Worm (Caenorhabditis elegans): Measurements from ENCODE around the gene K02E10.4.

K02E10.4 gene

DNA sequence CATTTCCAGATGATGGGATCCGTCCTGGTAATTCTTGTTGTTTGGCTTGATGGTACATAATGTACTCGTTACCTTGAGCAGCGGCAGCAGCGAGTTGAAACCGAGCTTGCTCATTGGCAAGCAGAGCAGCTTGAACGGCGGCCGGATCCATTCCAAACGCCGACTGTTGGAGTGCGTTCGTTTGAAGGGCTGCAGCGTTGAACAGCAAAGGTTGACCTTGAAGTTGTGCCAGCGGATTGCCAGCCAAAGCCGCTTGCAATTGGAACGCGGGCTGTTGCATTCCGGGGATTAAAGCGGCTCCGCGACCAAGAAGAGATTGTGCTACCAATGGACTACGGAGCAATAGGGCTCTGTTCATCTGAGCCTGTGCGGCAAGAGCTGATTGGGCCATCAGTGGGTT is 36.9 kb upstream of the K02E10.4 start:
- no peak for TF ChIP-seq repo-1 (tag; optimal IDR thresholded peaks at IDR 0.05)
- no peak for TF ChIP-seq T26A5.8 (tag; optimal IDR thresholded peaks at IDR 0.05)
- TF ChIP-seq attf-3 (GFP tag; conservative IDR thresholded peaks at IDR 0.05) = no peak
- no peak for TF ChIP-seq egl-44 (GFP tag; IDR thresholded peaks at IDR 0.05)
- no peak for TF ChIP-seq sea-2 (GFP tag; IDR thresholded peaks at IDR 0.05)
- TF ChIP-seq ekl-4 (GFP tag; IDR thresholded peaks at IDR 0.05) = no peak
- no peak for TF ChIP-seq rcor-1 (GFP tag; IDR thresholded peaks at IDR 0.05)
- TF ChIP-seq ceh-58 (GFP tag; IDR thresholded peaks at IDR 0.05) = no peak
- no peak for TF ChIP-seq madf-8 (GFP tag; conservative IDR thresholded peaks at IDR 0.05)
- TF ChIP-seq F33H1.4 (GFP tag; IDR thresholded peaks at IDR 0.05) = no peak
- no peak for TF ChIP-seq ztf-26 (tag; optimal IDR thresholded peaks at IDR 0.05)
- TF ChIP-seq dpff-1 (tag; optimal IDR thresholded peaks at IDR 0.05) = no peak
- TF ChIP-seq ztf-28 (GFP tag; IDR thresholded peaks at IDR 0.05) = no peak
- TF ChIP-seq ceh-40 (GFP tag; IDR thresholded peaks at IDR 0.05) = no peak
- TF ChIP-seq lsy-27 (tag; optimal IDR thresholded peaks at IDR 0.05; ENCODE audit: borderline replicate concordance, insufficient read depth) = no peak
- no peak for TF ChIP-seq lag-1 (GFP tag; IDR thresholded peaks at IDR 0.05)
- TF ChIP-seq C06A6.2 (GFP tag; conservative IDR thresholded peaks at IDR 0.05) = no peak
- no peak for TF ChIP-seq Y79H2A.3 (GFP tag; conservative IDR thresholded peaks at IDR 0.05)
- TF ChIP-seq rec-8 (tag; optimal IDR thresholded peaks at IDR 0.05) = no peak

DNA sequence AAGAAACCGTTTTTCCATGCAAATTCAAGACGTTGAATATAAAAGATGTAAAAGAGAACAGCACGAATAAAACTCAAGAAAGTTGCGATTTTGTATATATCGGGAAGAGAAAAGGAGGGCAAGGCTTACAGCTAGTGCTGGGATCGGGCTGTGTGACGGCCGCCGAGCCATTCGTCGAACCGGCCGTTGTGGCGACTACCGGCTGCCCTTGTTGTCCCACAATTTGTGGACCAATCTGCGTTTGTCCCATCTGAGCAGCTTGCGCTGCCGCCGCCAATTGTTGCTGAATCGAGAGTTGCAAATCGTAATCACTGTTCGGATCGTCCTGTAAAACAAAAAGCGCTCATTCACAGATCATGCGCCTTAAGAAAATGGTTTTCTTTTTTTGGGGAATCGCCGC is 35.8 kb upstream of the K02E10.4 start:
- TF ChIP-seq zfh-2 (GFP tag; conservative IDR thresholded peaks at IDR 0.05) = peak; percentile 71
- no peak for TF ChIP-seq hlh-12 (tag; optimal IDR thresholded peaks at IDR 0.05)
- no peak for TF ChIP-seq athp-1 (tag; optimal IDR thresholded peaks at IDR 0.05)

DNA sequence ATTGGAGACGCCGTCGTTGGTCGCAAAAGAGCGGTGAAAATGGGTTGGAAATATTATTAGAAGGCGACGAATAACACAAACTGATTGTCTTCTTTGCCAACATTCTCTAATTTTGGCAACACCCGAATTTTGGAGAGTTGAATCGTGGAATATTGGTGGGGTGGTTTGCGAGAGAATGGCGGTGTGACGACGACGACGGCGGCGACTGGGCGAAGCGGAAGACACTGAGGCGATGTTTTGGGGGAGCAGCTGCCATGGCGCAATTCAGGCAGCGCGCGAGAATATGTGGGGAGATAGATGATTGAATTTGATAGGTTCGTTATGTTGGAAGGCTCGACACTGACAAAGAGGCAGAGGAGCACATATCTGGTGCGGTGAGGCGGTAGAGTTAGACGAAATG is 32.1 kb upstream of the K02E10.4 start:
- no peak for TF ChIP-seq ceh-91 (GFP tag; IDR thresholded peaks at IDR 0.05)
- TF ChIP-seq zfh-2 (GFP tag; conservative IDR thresholded peaks at IDR 0.05) = peak; percentile 78

DNA sequence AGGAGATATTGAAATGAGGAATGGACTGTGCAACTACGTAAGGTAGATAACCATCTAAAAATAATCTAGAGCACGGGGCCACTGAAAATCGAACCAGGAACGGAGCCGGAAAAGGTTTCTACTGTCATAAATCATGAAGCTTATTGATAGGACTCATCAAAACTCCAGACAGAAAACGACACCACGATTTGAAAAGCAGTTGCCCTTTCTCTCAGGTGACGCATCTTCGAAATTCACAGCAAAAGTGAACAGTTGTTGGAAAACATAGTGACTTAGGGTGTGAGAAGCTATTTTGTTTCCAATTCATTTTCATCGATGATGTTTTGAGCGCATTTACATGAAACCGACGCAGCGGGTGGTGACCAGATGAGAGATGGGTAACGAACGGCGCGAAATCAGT is 30.8 kb upstream of the K02E10.4 start:
- TF ChIP-seq ztf-26 (tag; optimal IDR thresholded peaks at IDR 0.05) = no peak
- TF ChIP-seq lsl-1 (GFP tag; optimal IDR thresholded peaks at IDR 0.05) = no peak
- no peak for TF ChIP-seq nhr-80 (tag; optimal IDR thresholded peaks at IDR 0.05)
- TF ChIP-seq Y67H2A.10 (GFP tag; conservative IDR thresholded peaks at IDR 0.05) = no peak
- TF ChIP-seq let-607 (tag; optimal IDR thresholded peaks at IDR 0.05) = no peak
- TF ChIP-seq madf-8 (GFP tag; conservative IDR thresholded peaks at IDR 0.05) = no peak
- TF ChIP-seq hmg-1.2 (GFP tag; IDR thresholded peaks at IDR 0.05) = no peak
- TF ChIP-seq T07F8.4 (tag; optimal IDR thresholded peaks at IDR 0.05) = no peak
- TF ChIP-seq F49E8.2 (tag; optimal IDR thresholded peaks at IDR 0.05; ENCODE audit: insufficient read depth) = no peak
- no peak for TF ChIP-seq ztf-25 (GFP tag; IDR thresholded peaks at IDR 0.05)
- no peak for TF ChIP-seq sptf-2 (GFP tag; optimal IDR thresholded peaks at IDR 0.05)
- no peak for TF ChIP-seq ccch-3 (GFP tag; optimal IDR thresholded peaks at IDR 0.05)

DNA sequence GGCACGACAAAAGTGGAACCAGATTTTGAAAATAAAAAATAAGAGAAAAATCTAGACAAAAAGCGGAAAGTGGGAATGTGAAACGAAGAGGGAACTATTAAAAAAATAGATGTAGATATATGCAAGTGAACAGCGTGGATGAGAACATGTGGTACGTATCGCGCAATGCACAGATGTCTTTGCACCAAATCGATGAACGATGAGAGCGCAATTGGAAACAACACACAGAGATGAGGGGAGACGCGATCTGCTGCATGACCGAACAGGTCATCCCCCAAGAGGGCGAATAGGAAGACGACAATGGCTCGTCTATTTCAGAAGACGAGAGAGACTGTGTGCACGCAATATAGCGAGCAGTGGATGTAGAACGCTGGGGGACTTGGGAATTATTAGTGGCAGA is 30.3 kb upstream of the K02E10.4 start:
- no peak for TF ChIP-seq efl-1 (GFP tag; optimal IDR thresholded peaks at IDR 0.05)
- no peak for TF ChIP-seq ceh-100 (GFP tag; IDR thresholded peaks at IDR 0.05)
- TF ChIP-seq nfyb-1 (GFP tag; IDR thresholded peaks at IDR 0.05) = no peak
- TF ChIP-seq let-607 (tag; optimal IDR thresholded peaks at IDR 0.05) = no peak
- TF ChIP-seq attf-3 (GFP tag; conservative IDR thresholded peaks at IDR 0.05) = no peak
- TF ChIP-seq hmg-1.2 (GFP tag; IDR thresholded peaks at IDR 0.05) = no peak
- TF ChIP-seq attf-6 (GFP tag; IDR thresholded peaks at IDR 0.05) = no peak
- no peak for TF ChIP-seq xnd-1 (tag; optimal IDR thresholded peaks at IDR 0.05)
- no peak for TF ChIP-seq unc-62 (GFP tag; optimal IDR thresholded peaks at IDR 0.05)
- TF ChIP-seq nhr-120 (GFP tag; IDR thresholded peaks at IDR 0.05) = no peak
- TF ChIP-seq bed-2 (GFP tag; IDR thresholded peaks at IDR 0.05) = no peak
- no peak for TF ChIP-seq mes-4 (tag; optimal IDR thresholded peaks at IDR 0.05)
- no peak for TF ChIP-seq egl-18 (GFP tag; IDR thresholded peaks at IDR 0.05)
- TF ChIP-seq B0336.3 (GFP tag; IDR thresholded peaks at IDR 0.05) = no peak

Data from whole organism, young adult.